Fruit fly (Drosophila melanogaster): ENCODE measurements around the gene Cpr76Bd.

The Cpr76Bd gene

dm6 chr3L:19518232-19518631 is 14.3 kb upstream of the Cpr76Bd start, which contains the start of gene Cpr76Ba:
Cpr76Ba (minus strand) TSS chr3L:19518332.
- TF ChIP-seq dl (GFP tag; optimal IDR thresholded peaks at IDR 0.05; ENCODE audit: insufficient read depth in 1 of 2, partially characterized antibody in 2 of 2) (no peak), tai (GFP tag; optimal IDR thresholded peaks at IDR 0.05) (no peak), usp (GFP tag; optimal IDR thresholded peaks at IDR 0.05) (no peak), Jra (GFP tag; optimal IDR thresholded peaks at IDR 0.05) (no peak), HLH106 (tag; optimal IDR thresholded peaks at IDR 0.05) (no peak), OdsH (GFP tag; optimal IDR thresholded peaks at IDR 0.05) (no peak), psq (GFP tag; optimal IDR thresholded peaks at IDR 0.05) (no peak), Myc (optimal IDR thresholded peaks at IDR 0.05) (no peak), Hr78 (GFP tag; optimal IDR thresholded peaks at IDR 0.05) (no peak), N (GFP tag; optimal IDR thresholded peaks at IDR 0.05) (no peak), fru (GFP tag; optimal IDR thresholded peaks at IDR 0.05) (no peak), dmrt93B (GFP tag; optimal IDR thresholded peaks at IDR 0.05) (no peak), Mio (GFP tag; optimal IDR thresholded peaks at IDR 0.05) (no peak)

- TF ChIP-seq br (GFP tag; optimal IDR thresholded peaks at IDR 0.05) (no peak), pan (optimal IDR thresholded peaks at IDR 0.05) (no peak), HLH106 (tag; optimal IDR thresholded peaks at IDR 0.05) (no peak), N (GFP tag; optimal IDR thresholded peaks at IDR 0.05) (no peak), Jra (GFP tag; optimal IDR thresholded peaks at IDR 0.05) (no peak), CG32264 (GFP tag; optimal IDR thresholded peaks at IDR 0.05) (no peak), Dif (GFP tag; optimal IDR thresholded peaks at IDR 0.05; ENCODE audit: partially characterized antibody) (no peak), dl (GFP tag; optimal IDR thresholded peaks at IDR 0.05; ENCODE audit: insufficient read depth in 1 of 2, partially characterized antibody in 2 of 2) (no peak), Abd-B (GFP tag; optimal IDR thresholded peaks at IDR 0.05) (no peak), tai (GFP tag; optimal IDR thresholded peaks at IDR 0.05) (no peak), sage (GFP tag; optimal IDR thresholded peaks at IDR 0.05) (no peak), Hr78 (GFP tag; optimal IDR thresholded peaks at IDR 0.05) (no peak), Mio (GFP tag; optimal IDR thresholded peaks at IDR 0.05) (no peak), Vsx2 (GFP tag; optimal IDR thresholded peaks at IDR 0.05; ENCODE audit: partially characterized antibody) (no peak), sv (GFP tag; optimal IDR thresholded peaks at IDR 0.05) (no peak), OdsH (GFP tag; optimal IDR thresholded peaks at IDR 0.05) (no peak), Dfd (GFP tag; optimal IDR thresholded peaks at IDR 0.05) (no peak), psq (GFP tag; optimal IDR thresholded peaks at IDR 0.05) (no peak)
Observed at dm6 chr3L:19519349-19519748, 13.2 kb upstream of the Cpr76Bd start, which contains the start of gene Cpr76Bb. Cpr76Bb (plus strand) TSS chr3L:19519649.

dm6 chr3L:19520645-19521044 is 11.9 kb upstream of the Cpr76Bd start, which contains the start of gene Cpr76Bc:
Cpr76Bc (plus strand) TSS chr3L:19520945.
- TF ChIP-seq Mio (GFP tag; optimal IDR thresholded peaks at IDR 0.05) = no peak
- TF ChIP-seq Rel (GFP tag; optimal IDR thresholded peaks at IDR 0.05) = no peak
- TF ChIP-seq Rel (tag; optimal IDR thresholded peaks at IDR 0.05) = no peak
- no peak for TF ChIP-seq Sp1 (GFP tag; optimal IDR thresholded peaks at IDR 0.05)
- TF ChIP-seq HLH106 (tag; optimal IDR thresholded peaks at IDR 0.05) = no peak
- no peak for TF ChIP-seq jim (GFP tag; optimal IDR thresholded peaks at IDR 0.05)
- TF ChIP-seq tai (GFP tag; optimal IDR thresholded peaks at IDR 0.05) = no peak
- TF ChIP-seq rgr (GFP tag; optimal IDR thresholded peaks at IDR 0.05) = no peak
- no peak for TF ChIP-seq Jra (GFP tag; optimal IDR thresholded peaks at IDR 0.05)
- no peak for TF ChIP-seq br (GFP tag; optimal IDR thresholded peaks at IDR 0.05)

dm6 chr3L:19521093-19521492 is 11.4 kb upstream of the Cpr76Bd start:
- TF ChIP-seq dmrt93B (GFP tag; optimal IDR thresholded peaks at IDR 0.05) (no peak), Myc (optimal IDR thresholded peaks at IDR 0.05) (no peak), dsf (GFP tag; optimal IDR thresholded peaks at IDR 0.05; ENCODE audit: borderline replicate concordance) (no peak), usp (GFP tag; optimal IDR thresholded peaks at IDR 0.05) (no peak), OdsH (GFP tag; optimal IDR thresholded peaks at IDR 0.05) (no peak), foxo (GFP tag; optimal IDR thresholded peaks at IDR 0.05) (no peak), brk (GFP tag; optimal IDR thresholded peaks at IDR 0.05) (no peak), ey (GFP tag; optimal IDR thresholded peaks at IDR 0.05) (no peak), tai (GFP tag; optimal IDR thresholded peaks at IDR 0.05) (no peak), rgr (GFP tag; optimal IDR thresholded peaks at IDR 0.05) (no peak), Vsx2 (GFP tag; optimal IDR thresholded peaks at IDR 0.05; ENCODE audit: partially characterized antibody) (no peak), woc (GFP tag; optimal IDR thresholded peaks at IDR 0.05) (no peak), Jra (GFP tag; optimal IDR thresholded peaks at IDR 0.05) (no peak), CG32264 (GFP tag; optimal IDR thresholded peaks at IDR 0.05) (no peak), Sp1 (GFP tag; optimal IDR thresholded peaks at IDR 0.05) (no peak), CG9705 (GFP tag; optimal IDR thresholded peaks at IDR 0.05) (no peak), h (GFP tag; optimal IDR thresholded peaks at IDR 0.05) (no peak), Abd-B (GFP tag; optimal IDR thresholded peaks at IDR 0.05) (no peak), GATAd (GFP tag; optimal IDR thresholded peaks at IDR 0.05) (no peak), psq (GFP tag; optimal IDR thresholded peaks at IDR 0.05) (no peak)
